Worm (Caenorhabditis elegans) whole organism, late embryonic: ENCODE results near the gene xpd-1.

ENCODE experiments used
- C08G9.2 ChIP-seq: sonication (generic microtip); optimal IDR thresholded peaks from 2 replicates; lab custom pipeline; 2016; ENCODE audit warnings: mild to moderate bottlenecking, missing genetic modification characterization, moderate library complexity, missing compliant biosample characterization
- C38D4.7 ChIP-seq: fragments of 200-800 bp; sonication (Bioruptor generic); optimal IDR thresholded peaks from 2 replicates; lab custom pipeline; 2018; ENCODE audit warnings: mild to moderate bottlenecking, missing genetic modification characterization, moderate library complexity, missing compliant biosample characterization
- ama-1 ChIP-seq: fragments of 150-350 bp; optimal IDR thresholded peaks from 2 replicates; lab custom pipeline; 2014
- ceh-2 ChIP-seq: sonication (generic microtip); optimal IDR thresholded peaks from 2 replicates; lab custom pipeline; 2016; ENCODE audit warnings: missing genotype, missing genetic modification characterization, missing compliant biosample characterization
- ets-4 ChIP-seq: sonication (generic microtip); optimal IDR thresholded peaks from 2 replicates; lab custom pipeline; 2016; ENCODE audit warnings: missing genetic modification characterization, missing compliant biosample characterization
- eyg-1 ChIP-seq: sonication (generic microtip); optimal IDR thresholded peaks from 2 replicates; lab custom pipeline; 2016; ENCODE audit warnings: missing genotype, missing genetic modification characterization, missing compliant biosample characterization
- mec-3 ChIP-seq: sonication (generic microtip); optimal IDR thresholded peaks from 2 replicates; lab custom pipeline; 2016; ENCODE audit warnings: borderline replicate concordance, missing genetic modification characterization, missing compliant biosample characterization
- nhr-11 ChIP-seq: fragments of 150-350 bp; optimal IDR thresholded peaks from 2 replicates; lab custom pipeline; 2014; ENCODE audit warnings: missing biosample characterization, missing genetic modification characterization
- pag-3 ChIP-seq: sonication (generic microtip); optimal IDR thresholded peaks from 2 replicates; lab custom pipeline; 2016; ENCODE audit warnings: missing compliant biosample characterization, missing genetic modification characterization, borderline replicate concordance
- pat-9 ChIP-seq: fragments of 200-800 bp; sonication (Bioruptor generic); optimal IDR thresholded peaks from 2 replicates; lab custom pipeline; 2018; ENCODE audit warnings: mild to moderate bottlenecking, missing genetic modification characterization, moderate library complexity, missing compliant biosample characterization
- pros-1 ChIP-seq: fragments of 150-350 bp; optimal IDR thresholded peaks from 2 replicates; lab custom pipeline; 2014; ENCODE audit warnings: missing biosample characterization, missing genetic modification reagents, missing genetic modification characterization
- rnt-1 ChIP-seq: sonication (generic microtip); optimal IDR thresholded peaks from 2 replicates; lab custom pipeline; 2016; ENCODE audit warnings: missing genetic modification characterization, missing compliant biosample characterization
- sox-4 ChIP-seq: sonication (generic microtip); optimal IDR thresholded peaks from 2 replicates; lab custom pipeline; 2017; ENCODE audit warnings: mild to moderate bottlenecking, missing genetic modification characterization, inconsistent platforms, missing compliant biosample characterization
- ttx-3 ChIP-seq: sonication (generic microtip); optimal IDR thresholded peaks from 2 replicates; lab custom pipeline; 2016; ENCODE audit warnings: missing genetic modification reagents, missing genetic modification characterization, missing compliant biosample characterization

DNA sequence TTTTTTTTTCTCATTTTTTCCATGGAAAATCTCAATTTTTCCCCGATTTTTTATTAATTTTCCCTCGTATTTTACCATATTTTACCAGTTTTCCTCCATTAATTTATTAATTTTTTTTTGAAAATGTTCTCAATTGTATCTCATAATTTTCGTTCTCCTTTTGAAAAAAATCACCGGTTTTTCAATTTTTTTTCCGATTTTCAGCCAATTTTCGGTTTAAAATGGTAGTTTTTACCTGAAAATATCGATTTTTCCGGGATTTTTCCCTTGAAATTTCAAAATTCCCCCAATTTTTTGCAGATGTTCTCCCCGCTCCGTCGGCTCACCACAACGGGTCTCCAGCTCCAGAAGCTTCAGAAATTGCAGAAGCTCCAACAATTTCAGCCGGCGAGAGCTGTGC, 18.9 kb downstream of the xpd-1 start, which contains the start of gene taco-1:
- TF ChIP-seq nhr-11 (no peak), ttx-3 (tag; lab: Kevin White, UChicago) (no peak), eyg-1 (tag; lab: Kevin White, UChicago) (no peak), rnt-1 (tag; lab: Kevin White, UChicago) (no peak), ama-1 (no peak), mec-3 (no peak), pros-1 (tag; lab: Kevin White, UChicago) (no peak), pat-9 (tag; lab: Kevin White, UChicago) (no peak), sox-4 (tag; lab: Kevin White, UChicago) (no peak), C38D4.7 (GFP tag; lab: Kevin White, UChicago) (no peak), C08G9.2 (tag; lab: Kevin White, UChicago) (no peak), pag-3 (tag; lab: Kevin White, UChicago) (no peak), ets-4 (no peak), ceh-2 (tag; lab: Kevin White, UChicago) (no peak)
